Fruit fly (Drosophila melanogaster): ENCODE data around the gene tral.

Gene tral

DNA sequence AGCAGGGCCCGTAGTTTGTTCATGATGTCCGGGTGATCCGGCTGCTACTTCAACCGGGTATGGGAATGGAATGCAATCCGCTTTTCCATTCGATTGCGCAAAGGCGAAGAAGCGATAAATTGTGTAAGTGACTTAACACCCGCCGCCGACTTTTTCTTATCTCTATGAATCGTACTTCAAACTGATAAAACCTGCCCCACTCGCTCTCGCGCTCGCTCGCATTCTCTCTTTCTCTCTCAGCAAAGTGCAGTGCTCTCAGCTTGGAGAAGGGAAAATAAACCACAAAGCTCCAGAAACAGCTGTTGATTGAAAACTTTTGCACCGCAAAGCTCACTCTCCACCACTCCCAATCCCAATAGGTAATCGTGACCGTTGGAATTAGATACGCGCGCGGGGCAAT lies 24.9 kb upstream of the tral start:
- TF ChIP-seq CG10348 (GFP tag; IDR thresholded peaks at IDR 0.05) = no peak
- peak; percentile 87 for TF ChIP-seq EcR (GFP tag; optimal IDR thresholded peaks at IDR 0.05)
- TF ChIP-seq gl (tag; optimal IDR thresholded peaks at IDR 0.05) = peak; percentile 25
- TF ChIP-seq CG34367 (tag; optimal IDR thresholded peaks at IDR 0.05) = no peak
- TF ChIP-seq CG9948 (tag; optimal IDR thresholded peaks at IDR 0.05) = no peak
- no peak for TF ChIP-seq CG14655 (GFP tag; optimal IDR thresholded peaks at IDR 0.05)
- no peak for TF ChIP-seq CG15710 (tag; optimal IDR thresholded peaks at IDR 0.05)
- TF ChIP-seq CG12605 (GFP tag; IDR thresholded peaks at IDR 0.05) = peak; percentile 46
- no peak for TF ChIP-seq D1 (tag; optimal IDR thresholded peaks at IDR 0.05)
- TF ChIP-seq Pif1A (GFP tag; optimal IDR thresholded peaks at IDR 0.05) = no peak
- TF ChIP-seq Ets98B (GFP tag; IDR thresholded peaks at IDR 0.05) = peak; percentile 53; the same call in 1 of the 2 replicates
- no peak for TF ChIP-seq CG8301 (tag; optimal IDR thresholded peaks at IDR 0.05)
- no peak for TF ChIP-seq Snoo (tag; optimal IDR thresholded peaks at IDR 0.05)
- no peak for TF ChIP-seq CG4496 (GFP tag; IDR thresholded peaks at IDR 0.05)
- TF ChIP-seq fd96Ca (GFP tag; IDR thresholded peaks at IDR 0.05) = peak; percentile 44; the same call in 1 of the 3 replicates
- TF ChIP-seq CG13204 (GFP tag; optimal IDR thresholded peaks at IDR 0.05) = no peak
- peak; percentile 52 for TF ChIP-seq Pif1B (GFP tag; optimal IDR thresholded peaks at IDR 0.05)
- no peak for TF ChIP-seq CG17806 (tag; optimal IDR thresholded peaks at IDR 0.05)
- 0 out of 2 replicates have a peak, but pooled peaks have one; percentile 20 for TF ChIP-seq CG32121 (GFP tag; IDR thresholded peaks at IDR 0.05)
- TF ChIP-seq rn (GFP tag; IDR thresholded peaks at IDR 0.05) = no peak
- no peak for TF ChIP-seq CG8159 (tag; optimal IDR thresholded peaks at IDR 0.05)

DNA sequence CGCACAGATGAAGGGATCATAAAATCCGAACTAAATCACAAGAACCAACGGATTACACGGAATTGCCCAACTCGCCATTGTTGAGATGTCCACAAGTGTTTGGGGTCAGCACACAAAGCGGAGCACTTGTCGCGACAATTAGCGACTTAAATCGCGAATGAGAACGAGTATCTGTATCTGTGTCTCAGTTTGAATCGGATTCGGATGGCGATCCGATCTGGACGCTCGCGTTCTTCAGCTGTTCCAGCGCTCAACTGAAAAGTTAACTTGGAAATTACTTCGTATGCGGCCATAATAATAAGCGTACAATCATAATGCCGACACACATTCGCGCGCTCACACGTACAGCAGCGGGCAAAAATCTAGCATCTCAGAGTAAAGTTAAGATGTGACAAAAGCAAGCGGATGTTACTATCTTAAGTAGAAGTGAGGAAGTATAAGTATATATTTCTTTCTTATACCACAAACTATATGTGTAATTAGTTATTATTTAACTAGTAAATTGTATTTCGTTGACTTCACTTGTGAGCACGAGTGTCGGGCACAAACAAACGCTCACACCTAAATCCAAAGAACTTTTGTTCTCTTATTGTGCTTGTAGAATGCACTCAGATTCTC lies 24.3 kb upstream of the tral start, which contains the start of gene CG10660:
Gene CG10660, minus strand, starts transcription at position 259 of the 618 bp plus-strand sequence.
- TF ChIP-seq CG8301 (tag; optimal IDR thresholded peaks at IDR 0.05) = peak; percentile 94
- peak; percentile 61 for TF ChIP-seq gl (tag; optimal IDR thresholded peaks at IDR 0.05)
- peak; percentile 79; the same call in 1 of the 2 replicates for TF ChIP-seq CG10348 (GFP tag; IDR thresholded peaks at IDR 0.05)
- TF ChIP-seq Ets98B (GFP tag; IDR thresholded peaks at IDR 0.05) = peak; percentile 97
- TF ChIP-seq D1 (tag; optimal IDR thresholded peaks at IDR 0.05) = peak; percentile 69
- peak; percentile 85 for TF ChIP-seq CG9948 (tag; optimal IDR thresholded peaks at IDR 0.05)
- peak; percentile 89 for TF ChIP-seq CG34367 (tag; optimal IDR thresholded peaks at IDR 0.05)
- peak; percentile 96 for TF ChIP-seq fd96Ca (GFP tag; IDR thresholded peaks at IDR 0.05)
- peak; percentile 96 for TF ChIP-seq Pif1B (GFP tag; optimal IDR thresholded peaks at IDR 0.05)
- TF ChIP-seq Pif1A (GFP tag; optimal IDR thresholded peaks at IDR 0.05) = peak; percentile 94
- TF ChIP-seq CG13204 (GFP tag; optimal IDR thresholded peaks at IDR 0.05) = peak; percentile 60
- TF ChIP-seq rn (GFP tag; IDR thresholded peaks at IDR 0.05) = peak; percentile 81; the same call in 1 of the 2 replicates
- TF ChIP-seq CG15710 (tag; optimal IDR thresholded peaks at IDR 0.05) = peak; percentile 87
- peak; percentile 89 for TF ChIP-seq CG17806 (tag; optimal IDR thresholded peaks at IDR 0.05)
- peak; percentile 96 for TF ChIP-seq CG4496 (GFP tag; IDR thresholded peaks at IDR 0.05)
- TF ChIP-seq Snoo (tag; optimal IDR thresholded peaks at IDR 0.05) = peak; percentile 85
- peak; percentile 95 for TF ChIP-seq CG32121 (GFP tag; IDR thresholded peaks at IDR 0.05)
- peak; percentile 93 for TF ChIP-seq CG12605 (GFP tag; IDR thresholded peaks at IDR 0.05)
- TF ChIP-seq EcR (GFP tag; optimal IDR thresholded peaks at IDR 0.05) = peak; percentile 50
- peak; percentile 89 for TF ChIP-seq CG8159 (tag; optimal IDR thresholded peaks at IDR 0.05)
- TF ChIP-seq CG14655 (GFP tag; optimal IDR thresholded peaks at IDR 0.05) = peak; percentile 94

DNA sequence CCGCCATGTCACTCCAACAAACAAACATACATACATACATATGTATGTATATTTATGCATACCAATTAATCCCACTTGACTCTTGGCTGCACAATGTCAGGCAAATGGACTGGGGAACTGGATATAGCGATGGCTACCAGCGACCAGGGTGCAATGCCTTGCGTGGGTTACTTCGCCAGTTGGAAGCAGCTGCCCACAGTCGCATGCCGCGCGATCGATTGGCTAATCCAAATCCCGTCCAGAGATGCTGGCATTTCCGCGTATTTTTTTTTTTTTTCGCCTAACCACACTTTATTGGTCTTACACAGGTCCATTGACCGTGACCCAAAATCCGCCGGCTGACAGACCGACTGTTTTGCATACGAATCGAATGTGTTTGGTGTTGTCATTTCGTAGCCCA lies 20.6 kb upstream of the tral start:
- TF ChIP-seq CG9948 (tag; optimal IDR thresholded peaks at IDR 0.05) (no peak), CG13204 (GFP tag; optimal IDR thresholded peaks at IDR 0.05) (no peak), CG12605 (GFP tag; IDR thresholded peaks at IDR 0.05) (no peak), CG10348 (GFP tag; IDR thresholded peaks at IDR 0.05) (no peak), Pif1A (GFP tag; optimal IDR thresholded peaks at IDR 0.05) (no peak), Snoo (tag; optimal IDR thresholded peaks at IDR 0.05) (no peak), D1 (tag; optimal IDR thresholded peaks at IDR 0.05) (no peak), CG17806 (tag; optimal IDR thresholded peaks at IDR 0.05) (no peak), CG34367 (tag; optimal IDR thresholded peaks at IDR 0.05) (no peak)

DNA sequence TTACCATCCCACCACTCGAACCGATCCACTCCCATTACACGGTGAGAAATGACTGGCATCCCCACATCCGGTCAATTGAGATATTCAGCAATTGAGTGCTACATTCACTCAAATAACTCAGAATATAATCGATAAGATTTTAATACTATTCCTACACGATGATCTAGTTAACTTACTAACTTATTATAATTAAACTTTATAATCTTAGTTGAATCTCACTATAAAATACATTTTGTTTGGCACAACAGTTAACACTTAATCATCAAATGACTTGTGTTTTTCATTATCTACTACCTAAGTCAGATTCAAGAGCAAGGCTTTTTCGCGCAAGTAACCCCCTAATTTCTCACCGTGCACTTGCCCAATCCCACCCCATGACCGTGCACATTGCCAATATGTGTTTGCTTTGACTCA lies 19.5 kb upstream of the tral start:
- TF ChIP-seq D1 (tag; optimal IDR thresholded peaks at IDR 0.05) = peak; percentile 75
- 0 out of 2 replicates have a peak, but pooled peaks have one; percentile 25 for TF ChIP-seq rn (GFP tag; IDR thresholded peaks at IDR 0.05)
- peak; percentile 76 for TF ChIP-seq CG17806 (tag; optimal IDR thresholded peaks at IDR 0.05)
- peak; percentile 92 for TF ChIP-seq CG8301 (tag; optimal IDR thresholded peaks at IDR 0.05)
- TF ChIP-seq gl (tag; optimal IDR thresholded peaks at IDR 0.05) = peak; percentile 60
- TF ChIP-seq CG10348 (GFP tag; IDR thresholded peaks at IDR 0.05) = peak; percentile 20; the same call in 1 of the 2 replicates
- peak; percentile 75 for TF ChIP-seq CG34367 (tag; optimal IDR thresholded peaks at IDR 0.05)
- TF ChIP-seq Snoo (tag; optimal IDR thresholded peaks at IDR 0.05) = peak; percentile 86
- peak; percentile 67 for TF ChIP-seq Ets98B (GFP tag; IDR thresholded peaks at IDR 0.05)
- 0 out of 2 replicates have a peak, but pooled peaks have one; percentile 20 for TF ChIP-seq CG12605 (GFP tag; IDR thresholded peaks at IDR 0.05)
- peak; percentile 83 for TF ChIP-seq Pif1B (GFP tag; optimal IDR thresholded peaks at IDR 0.05)
- peak; percentile 73 for TF ChIP-seq CG32121 (GFP tag; IDR thresholded peaks at IDR 0.05)
- peak; percentile 87 for TF ChIP-seq CG8159 (tag; optimal IDR thresholded peaks at IDR 0.05)
- peak; percentile 84 for TF ChIP-seq Pif1A (GFP tag; optimal IDR thresholded peaks at IDR 0.05)
- no peak; the same call in none of the 3 replicates for TF ChIP-seq CG4496 (GFP tag; IDR thresholded peaks at IDR 0.05)
- no peak for TF ChIP-seq EcR (GFP tag; optimal IDR thresholded peaks at IDR 0.05)
- TF ChIP-seq fd96Ca (GFP tag; IDR thresholded peaks at IDR 0.05) = peak; percentile 69; the same call in 2 of the 3 replicates
- no peak for TF ChIP-seq CG13204 (GFP tag; optimal IDR thresholded peaks at IDR 0.05)
- peak; percentile 85 for TF ChIP-seq CG15710 (tag; optimal IDR thresholded peaks at IDR 0.05)
- peak; percentile 95 for TF ChIP-seq CG14655 (GFP tag; optimal IDR thresholded peaks at IDR 0.05)
- peak; percentile 82 for TF ChIP-seq CG9948 (tag; optimal IDR thresholded peaks at IDR 0.05)
